Worm (Caenorhabditis elegans) whole organism, L3 larva: ENCODE results near the gene puf-12.
A peak's percentile ranks its signal among the peaks of the same experiment; 100 is the strongest.

ENCODE experiments used
- R02D3.7 ChIP-seq: fragments of 150-350 bp; optimal IDR thresholded peaks from 2 replicates; lab custom pipeline; 2014; ENCODE audit warnings: missing biosample characterization, missing genetic modification characterization
- ZK546.5 ChIP-seq: sonication (generic microtip); optimal IDR thresholded peaks from 2 replicates; lab custom pipeline; 2017; ENCODE audit warnings: missing biosample characterization, missing genetic modification characterization
- aly-2 ChIP-seq: fragments of 150-350 bp; optimal IDR thresholded peaks from 2 replicates; lab custom pipeline; 2014; ENCODE audit warnings: missing biosample characterization, missing genetic modification characterization
- ama-1 ChIP-seq: fragments of 150-350 bp; optimal IDR thresholded peaks from 2 replicates; lab custom pipeline; 2018
- ceh-16 ChIP-seq: sonication (generic microtip); optimal IDR thresholded peaks from 2 replicates; lab custom pipeline; 2017; ENCODE audit warnings: missing biosample characterization, missing genetic modification characterization
- ceh-28 ChIP-seq: fragments of 150-350 bp; optimal IDR thresholded peaks from 2 replicates; lab custom pipeline; 2014; ENCODE audit warnings: missing biosample characterization, missing genetic modification reagents, missing genetic modification characterization
- ceh-82 ChIP-seq: fragments of 150-350 bp; optimal IDR thresholded peaks from 2 replicates; lab custom pipeline; 2014; ENCODE audit warnings: missing biosample characterization, missing genetic modification characterization
- ceh-9 ChIP-seq: sonication (generic microtip); optimal IDR thresholded peaks from 2 replicates; lab custom pipeline; 2018; ENCODE audit warnings: missing biosample characterization, missing genetic modification characterization
- daf-12 ChIP-seq: fragments of 150-350 bp; optimal IDR thresholded peaks from 2 replicates; lab custom pipeline; 2014; ENCODE audit warnings: missing biosample characterization, missing genetic modification reagents, missing genetic modification characterization
- egl-27 ChIP-seq: sonication (generic microtip); optimal IDR thresholded peaks from 4 replicates; lab custom pipeline; 2017; ENCODE audit warnings: missing biosample characterization, missing genetic modification reagents, missing genetic modification characterization
- egl-5 ChIP-seq: fragments of 150-350 bp; optimal IDR thresholded peaks from 2 replicates; lab custom pipeline; 2017; ENCODE audit warnings: missing biosample characterization, missing genetic modification reagents, missing genetic modification characterization, inconsistent platforms
- elt-1 ChIP-seq: fragments of 150-350 bp; optimal IDR thresholded peaks from 2 replicates; lab custom pipeline; 2014; ENCODE audit warnings: missing biosample characterization, missing genetic modification characterization
- elt-2 ChIP-seq: sonication (generic microtip); optimal IDR thresholded peaks from 2 replicates; lab custom pipeline; 2016; ENCODE audit warnings: missing genetic modification reagents, mild to moderate bottlenecking, missing genetic modification characterization, missing compliant biosample characterization
- elt-3 ChIP-seq, 3 experiments: fragments of 150-350 bp in 1 of 3; sonication (generic microtip) in 2 of 3; optimal IDR thresholded peaks; 2 replicates in 2 of 3; 4 replicates in 1 of 3; lab custom pipeline; 2014 to 2017; ENCODE audit warnings: missing biosample characterization in 3 of 3, missing genetic modification characterization in 3 of 3
- eor-1 ChIP-seq, 2 experiments: fragments of 150-350 bp; optimal IDR thresholded peaks; 2 replicates each; lab custom pipeline; 2014 to 2018; ENCODE audit warnings: missing biosample characterization in 2 of 2, missing genetic modification characterization in 2 of 2
- fkh-10 ChIP-seq: sonication (generic microtip); optimal IDR thresholded peaks from 2 replicates; lab custom pipeline; 2017; ENCODE audit warnings: missing biosample characterization, missing genetic modification reagents, missing genetic modification characterization
- fkh-2 ChIP-seq: fragments of 150-350 bp; optimal IDR thresholded peaks from 2 replicates; lab custom pipeline; 2014; ENCODE audit warnings: missing biosample characterization, missing genetic modification reagents, missing genetic modification characterization
- fos-1 ChIP-seq: fragments of 150-350 bp; optimal IDR thresholded peaks from 2 replicates; lab custom pipeline; 2014; ENCODE audit warnings: missing biosample characterization, missing genetic modification characterization
- hmg-11 ChIP-seq: sonication (generic microtip); optimal IDR thresholded peaks from 2 replicates; lab custom pipeline; 2016; ENCODE audit warnings: missing genetic modification characterization, missing compliant biosample characterization
- jun-1 ChIP-seq: fragments of 150-350 bp; optimal IDR thresholded peaks from 2 replicates; lab custom pipeline; 2014; ENCODE audit warnings: missing biosample characterization, missing genetic modification reagents, missing genetic modification characterization
- lin-15B ChIP-seq: fragments of 150-350 bp; optimal IDR thresholded peaks from 2 replicates; lab custom pipeline; 2014; ENCODE audit warnings: missing biosample characterization, missing genetic modification characterization
- lin-39 ChIP-seq: fragments of 150-350 bp; optimal IDR thresholded peaks from 2 replicates; lab custom pipeline; 2018; ENCODE audit warnings: missing biosample characterization, missing genetic modification reagents, missing genetic modification characterization
- lsy-12 ChIP-seq: sonication (generic microtip); optimal IDR thresholded peaks from 2 replicates; lab custom pipeline; 2016; ENCODE audit warnings: mild to moderate bottlenecking, missing genetic modification characterization, missing compliant biosample characterization
- mdl-1 ChIP-seq: fragments of 150-350 bp; optimal IDR thresholded peaks from 2 replicates; lab custom pipeline; 2014; ENCODE audit warnings: missing biosample characterization, missing genetic modification characterization
- mml-1 ChIP-seq: fragments of 150-350 bp; sonication (generic microtip); optimal IDR thresholded peaks from 3 replicates; lab custom pipeline; 2014; ENCODE audit warnings: missing biosample characterization, missing genetic modification characterization
- nfya-1 ChIP-seq: sonication (generic microtip); optimal IDR thresholded peaks from 2 replicates; lab custom pipeline; 2017; ENCODE audit warnings: missing genetic modification characterization, mild to moderate bottlenecking, missing compliant biosample characterization, antibody characterized with exemption, moderate library complexity; ENCODE audit not compliant: insufficient read depth
- nhr-11 ChIP-seq: fragments of 150-350 bp; optimal IDR thresholded peaks from 2 replicates; lab custom pipeline; 2014; ENCODE audit warnings: missing biosample characterization, missing genetic modification characterization
- nhr-12 ChIP-seq: fragments of 150-350 bp; optimal IDR thresholded peaks from 2 replicates; lab custom pipeline; 2014; ENCODE audit warnings: missing biosample characterization, missing genetic modification characterization
- nhr-23 ChIP-seq: fragments of 150-350 bp; optimal IDR thresholded peaks from 2 replicates; lab custom pipeline; 2014; ENCODE audit warnings: missing biosample characterization, missing genetic modification reagents, missing genetic modification characterization
- nhr-237 ChIP-seq: fragments of 150-350 bp; optimal IDR thresholded peaks from 2 replicates; lab custom pipeline; 2014; ENCODE audit warnings: missing biosample characterization, missing genetic modification characterization
- nhr-25 ChIP-seq: sonication (generic microtip); optimal IDR thresholded peaks from 2 replicates; lab custom pipeline; 2017; ENCODE audit warnings: missing biosample characterization, missing genetic modification characterization
- nhr-28 ChIP-seq: fragments of 150-350 bp; optimal IDR thresholded peaks from 2 replicates; lab custom pipeline; 2014; ENCODE audit warnings: missing biosample characterization, missing genetic modification characterization
- nhr-43 ChIP-seq: sonication (generic microtip); optimal IDR thresholded peaks from 2 replicates; lab custom pipeline; 2016; ENCODE audit warnings: mild to moderate bottlenecking, missing genetic modification characterization, missing compliant biosample characterization; ENCODE audit not compliant: poor library complexity, severe bottlenecking
- nhr-67 ChIP-seq: fragments of 150-350 bp; optimal IDR thresholded peaks from 2 replicates; lab custom pipeline; 2014; ENCODE audit warnings: missing biosample characterization, missing genetic modification characterization
- nhr-76 ChIP-seq: fragments of 150-350 bp; sonication (generic microtip); optimal IDR thresholded peaks from 5 replicates; lab custom pipeline; 2014; ENCODE audit warnings: missing biosample characterization, missing genetic modification characterization
- nhr-77 ChIP-seq: fragments of 150-350 bp; optimal IDR thresholded peaks from 2 replicates; lab custom pipeline; 2014; ENCODE audit warnings: missing biosample characterization, missing genetic modification characterization
- pha-4 ChIP-seq: fragments of 150-350 bp; optimal IDR thresholded peaks from 2 replicates; lab custom pipeline; 2014; ENCODE audit warnings: missing biosample characterization, missing genetic modification reagents, missing genetic modification characterization
- pqm-1 ChIP-seq: fragments of 150-350 bp; optimal IDR thresholded peaks from 2 replicates; lab custom pipeline; 2017; ENCODE audit warnings: missing biosample characterization, missing genetic modification characterization, inconsistent platforms
- sea-2 ChIP-seq: fragments of 150-350 bp; sonication (generic microtip); optimal IDR thresholded peaks from 4 replicates; lab custom pipeline; 2014; ENCODE audit warnings: missing biosample characterization, missing genetic modification reagents, missing genetic modification characterization
- skn-1 ChIP-seq: fragments of 150-350 bp; optimal IDR thresholded peaks from 2 replicates; lab custom pipeline; 2014; ENCODE audit warnings: missing biosample characterization, missing genetic modification characterization
- snpc-4 ChIP-seq: fragments of 150-350 bp; optimal IDR thresholded peaks from 2 replicates; lab custom pipeline; 2014; ENCODE audit warnings: missing biosample characterization, missing genetic modification characterization
- tbx-2 ChIP-seq: sonication (generic microtip); optimal IDR thresholded peaks from 2 replicates; lab custom pipeline; 2016; ENCODE audit warnings: mild to moderate bottlenecking, missing genetic modification characterization, missing compliant biosample characterization
- unc-39 ChIP-seq: sonication (generic microtip); optimal IDR thresholded peaks from 4 replicates; lab custom pipeline; 2017; ENCODE audit warnings: missing biosample characterization, missing genetic modification characterization
- unc-62 ChIP-seq: fragments of 150-350 bp; sonication (generic microtip); optimal IDR thresholded peaks from 4 replicates; lab custom pipeline; 2014; ENCODE audit warnings: missing biosample characterization, missing genetic modification reagents, missing genetic modification characterization
- zag-1 ChIP-seq: fragments of 150-350 bp; optimal IDR thresholded peaks from 2 replicates; lab custom pipeline; 2014; ENCODE audit warnings: missing biosample characterization, missing genetic modification characterization
- ztf-11 ChIP-seq: fragments of 150-350 bp; optimal IDR thresholded peaks from 2 replicates; lab custom pipeline; 2014; ENCODE audit warnings: missing biosample characterization, missing genetic modification characterization
- ztf-4 ChIP-seq: fragments of 150-350 bp; optimal IDR thresholded peaks from 2 replicates; lab custom pipeline; 2014; ENCODE audit warnings: missing biosample characterization, missing genetic modification characterization

The puf-12 gene

DNA sequence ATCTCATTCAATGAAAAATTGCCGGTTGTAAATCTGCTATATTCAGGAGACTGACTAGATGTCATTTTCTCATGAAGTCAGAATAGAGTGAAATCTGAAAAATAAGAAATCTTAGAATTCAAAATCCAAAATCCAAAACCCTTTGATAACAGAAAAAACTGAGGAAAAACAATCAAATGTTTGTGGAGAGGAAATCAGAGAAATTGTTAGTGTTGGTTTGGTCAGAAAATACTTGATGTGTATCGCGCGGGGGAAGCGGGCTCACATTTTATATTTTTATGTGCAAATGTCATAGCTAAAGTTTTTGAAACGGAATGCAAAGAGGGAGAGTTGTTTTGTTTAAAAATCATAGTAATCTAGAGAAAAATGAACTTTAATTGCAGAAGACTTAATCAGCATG lies 31.6 kb downstream of the puf-12 start, which contains the start of gene F27E5.5:
Gene F27E5.5 (minus strand): TSS at position 101 of the 400 bp plus-strand sequence.
- TF ChIP-seq elt-3 (tag; optimal IDR thresholded peaks at IDR 0.05; lab: Kevin White, UChicago) (no peak), nhr-43 (tag; lab: Kevin White, UChicago) (no peak), mdl-1 (tag; lab: Kevin White, UChicago) (no peak), daf-12 (tag; lab: Kevin White, UChicago) (no peak), nfya-1 (tag; lab: Kevin White, UChicago) (no peak), lsy-12 (no peak), unc-62 (GFP tag; lab: Kevin White, UChicago) (no peak)

DNA sequence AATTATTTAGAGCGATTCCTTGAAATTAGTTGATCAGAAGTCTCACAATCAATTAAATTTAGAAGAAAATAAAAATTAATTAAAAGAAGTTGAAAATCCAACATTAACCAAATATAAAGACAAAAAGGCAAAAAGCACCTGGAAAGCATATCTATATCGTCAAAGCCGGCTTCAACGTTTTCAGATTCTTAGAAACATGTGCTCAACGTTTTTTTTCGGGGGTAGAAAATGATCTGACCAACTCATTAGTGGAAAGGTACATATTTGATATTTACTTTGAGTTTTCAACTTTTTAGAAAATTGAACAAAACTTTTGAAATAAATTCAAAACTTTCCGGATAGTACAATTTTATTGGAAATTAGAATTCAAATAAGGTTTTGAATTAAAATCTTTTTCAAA lies 32.7 kb downstream of the puf-12 start:
- TF ChIP-seq nhr-67 (tag; lab: Kevin White, UChicago) (no peak), nhr-11 (tag; lab: Kevin White, UChicago) (peak; percentile 39)
- TF ChIP-seq, all 47 proteins: peak for 1

- TF ChIP-seq nhr-237 (tag; lab: Kevin White, UChicago) (no peak), nhr-25 (no peak), elt-2 (peak; percentile 95), nhr-77 (no peak), snpc-4 (no peak), nhr-76 (tag; lab: Kevin White, UChicago) (no peak), lsy-12 (no peak), fkh-10 (GFP tag; lab: Kevin White, UChicago) (no peak), tbx-2 (no peak), elt-3 (tag; optimal IDR thresholded peaks at IDR 0.05; lab: Kevin White, UChicago) (no peak), ceh-9 (tag; lab: Kevin White, UChicago) (no peak), nfya-1 (tag; lab: Kevin White, UChicago) (no peak), ceh-16 (no peak), nhr-67 (tag; lab: Kevin White, UChicago) (no peak), egl-5 (no peak), ceh-28 (tag; lab: Kevin White, UChicago) (no peak), eor-1 (tag; optimal IDR thresholded peaks at IDR 0.05; lab: Kevin White, UChicago) (no peak), elt-1 (tag; lab: Kevin White, UChicago) (no peak), sea-2 (GFP tag; lab: Kevin White, UChicago) (no peak), skn-1 (tag; lab: Kevin White, UChicago) (peak; percentile 14), nhr-11 (tag; lab: Kevin White, UChicago) (no peak), ama-1 (no peak), hmg-11 (tag; lab: Kevin White, UChicago) (no peak), ztf-11 (tag; lab: Kevin White, UChicago) (no peak), egl-27 (tag; lab: Kevin White, UChicago) (no peak), fos-1 (tag; lab: Kevin White, UChicago) (peak; percentile 16), nhr-43 (tag; lab: Kevin White, UChicago) (no peak), nhr-23 (no peak), mdl-1 (tag; lab: Kevin White, UChicago) (no peak), ZK546.5 (tag; lab: Kevin White, UChicago) (no peak), daf-12 (tag; lab: Kevin White, UChicago) (no peak), pha-4 (tag; lab: Kevin White, UChicago) (peak; percentile 68), nhr-12 (no peak), R02D3.7 (no peak), jun-1 (tag; lab: Kevin White, UChicago) (peak; percentile 47), aly-2 (tag; lab: Kevin White, UChicago) (no peak), fkh-2 (tag; lab: Kevin White, UChicago) (no peak), mml-1 (tag; lab: Kevin White, UChicago) (no peak), nhr-28 (tag; lab: Kevin White, UChicago) (no peak), ceh-82 (tag; lab: Kevin White, UChicago) (no peak), lin-39 (no peak), pqm-1 (tag; lab: Kevin White, UChicago) (peak; percentile 93), ztf-4 (tag; lab: Kevin White, UChicago) (no peak), lin-15B (tag; lab: Kevin White, UChicago) (no peak), zag-1 (tag; lab: Kevin White, UChicago) (no peak), unc-39 (no peak), unc-62 (GFP tag; lab: Kevin White, UChicago) (no peak)
These were observed 34.3 kb downstream of the puf-12 start, which contains the start of gene F27E5.9 for ce11 chrII:10134285-10134995. TSS of gene F27E5.9 (plus strand) at chrII:10134945.
